Worm (Caenorhabditis elegans): ENCODE measurements around the gene F53E10.1.
A peak's percentile ranks its signal among the peaks of the same experiment; 100 is the strongest.

F53E10.1 gene

DNA sequence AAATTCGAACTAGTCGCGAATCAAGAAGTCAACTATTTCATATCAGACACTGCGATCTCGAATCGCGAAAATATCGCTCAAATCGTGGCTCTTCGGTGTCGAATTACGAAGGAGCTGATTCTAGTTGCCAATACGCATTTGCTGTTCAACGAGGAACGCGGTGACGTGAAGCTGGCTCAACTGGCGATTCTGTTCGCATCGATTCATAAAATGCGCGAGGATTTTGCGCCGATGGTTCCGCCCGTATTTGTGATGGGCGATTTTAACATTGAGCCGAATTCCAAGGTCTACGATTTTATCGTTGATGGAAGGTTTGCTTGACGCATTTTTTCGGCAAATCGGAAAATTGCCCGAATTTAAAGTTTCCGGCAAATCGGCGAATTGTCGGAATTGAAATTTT lies 45.3 kb downstream of the F53E10.1 start:
- TF ChIP-seq ceh-83 (GFP tag; optimal IDR thresholded peaks at IDR 0.05), result no peak
- no peak for TF ChIP-seq sptf-1 (tag; optimal IDR thresholded peaks at IDR 0.05)
- TF ChIP-seq tbx-8 (GFP tag; optimal IDR thresholded peaks at IDR 0.05), result no peak
- no peak for TF ChIP-seq lin-32 (GFP tag; optimal IDR thresholded peaks at IDR 0.05)
- no peak for TF ChIP-seq mep-1 (tag; optimal IDR thresholded peaks at IDR 0.05)
- TF ChIP-seq zip-8 (tag; optimal IDR thresholded peaks at IDR 0.05), result no peak

DNA sequence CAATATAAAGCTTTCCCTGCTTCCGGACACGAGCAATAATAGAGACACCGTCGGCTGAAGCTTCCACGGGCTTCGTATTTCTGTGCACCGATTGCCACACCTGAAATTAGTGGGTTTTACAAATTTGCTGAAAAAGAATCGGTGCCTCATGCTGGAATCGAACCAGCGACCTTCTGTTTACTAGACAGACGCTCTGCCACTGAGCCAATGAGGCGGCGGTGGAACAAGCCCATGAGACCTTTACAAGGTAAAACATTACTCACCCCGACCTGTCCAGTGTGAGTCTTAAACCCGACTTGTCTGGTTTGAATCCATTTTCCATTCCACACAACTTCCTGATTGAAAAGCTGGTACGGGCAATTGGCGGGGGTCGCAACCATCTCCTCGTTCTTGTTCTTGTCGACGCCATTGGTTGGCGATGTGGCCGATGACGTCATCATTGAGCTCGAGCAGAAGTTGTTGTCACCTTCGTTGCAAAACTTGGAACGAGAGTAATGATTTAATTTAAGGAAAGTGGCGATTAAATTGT lies 49.5 kb downstream of the F53E10.1 start, which contains the start of gene ndx-2:
Gene ndx-2 (minus strand): TSS at position 479 of the 529 bp plus-strand sequence.
- TF ChIP-seq zip-8 (tag; optimal IDR thresholded peaks at IDR 0.05) (peak; percentile 64), blmp-1 (tag; optimal IDR thresholded peaks at IDR 0.05) (no peak)

DNA sequence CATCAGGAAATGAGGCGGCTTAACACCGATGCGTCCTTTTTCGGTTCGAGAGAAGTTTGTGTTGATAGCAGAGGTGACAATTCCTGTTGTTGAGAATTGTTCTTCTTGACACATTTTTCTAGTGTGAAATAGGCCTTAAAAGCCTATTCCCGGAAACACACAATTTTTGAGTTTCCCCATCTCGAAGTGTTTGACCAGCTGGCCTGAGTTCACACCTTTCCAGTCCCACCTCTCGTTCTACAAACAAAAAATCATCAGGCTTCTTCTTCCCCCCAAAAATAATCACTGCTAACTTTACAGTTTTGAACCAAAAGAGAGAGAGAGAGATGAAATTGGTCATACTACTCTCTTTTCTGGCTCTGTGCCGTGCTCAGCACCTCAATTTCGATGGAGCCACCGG lies 51.5 kb downstream of the F53E10.1 start, which contains the start of gene W02G9.4:
Gene W02G9.4 (plus strand): TSS at position 301 of the 400 bp plus-strand sequence.
- TF ChIP-seq nhr-2 (tag; optimal IDR thresholded peaks at IDR 0.05), result no peak
- TF ChIP-seq sem-2 (GFP tag; optimal IDR thresholded peaks at IDR 0.05), result no peak
- TF ChIP-seq nhr-28 (tag; optimal IDR thresholded peaks at IDR 0.05), result no peak
- TF ChIP-seq lsy-2 (tag; optimal IDR thresholded peaks at IDR 0.05), result no peak
- TF ChIP-seq tbx-8 (GFP tag; optimal IDR thresholded peaks at IDR 0.05), result no peak
- no peak for TF ChIP-seq blmp-1 (tag; optimal IDR thresholded peaks at IDR 0.05)
- TF ChIP-seq elt-3 (tag; optimal IDR thresholded peaks at IDR 0.05), result no peak
- no peak for TF ChIP-seq mls-2 (tag; optimal IDR thresholded peaks at IDR 0.05)
- TF ChIP-seq nhr-237 (tag; optimal IDR thresholded peaks at IDR 0.05), result no peak
- TF ChIP-seq zip-8 (tag; optimal IDR thresholded peaks at IDR 0.05), result no peak

Data from whole organism, mixed stage, embryonic.